Fruit fly (Drosophila melanogaster): Measurements from ENCODE around the gene Usp8.

The Usp8 gene

dm6 chr3R:21179592-21180390 lies 45.7 kb downstream of the Usp8 start:
- TF ChIP-seq CrebA (GFP tag; optimal IDR thresholded peaks at IDR 0.05; ENCODE audit: borderline replicate concordance) (peak; percentile 46), br (GFP tag; optimal IDR thresholded peaks at IDR 0.05) (peak; percentile 11), h (GFP tag; optimal IDR thresholded peaks at IDR 0.05) (no peak), Myc (optimal IDR thresholded peaks at IDR 0.05) (peak; percentile 89)

DNA sequence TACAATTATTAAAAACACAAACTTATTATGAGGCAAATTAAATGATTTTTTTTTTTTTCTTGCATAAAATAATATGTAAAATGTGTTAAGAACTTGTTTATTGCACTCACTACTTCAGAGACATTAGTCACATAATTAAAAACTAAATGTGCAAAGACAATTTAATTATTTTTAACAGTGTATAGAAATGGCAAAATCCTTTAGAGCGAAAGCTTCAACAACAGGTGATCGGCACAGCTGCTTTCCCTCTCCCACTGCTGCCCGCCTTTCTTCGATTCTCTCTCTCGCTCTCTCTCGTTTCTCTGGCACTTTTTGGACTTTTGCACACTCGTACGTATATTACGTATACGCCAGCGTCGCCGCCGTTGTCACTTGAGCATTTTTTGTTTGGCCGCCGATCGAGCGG lies 46.3 kb downstream of the Usp8 start:
- TF ChIP-seq HLH106 (tag; optimal IDR thresholded peaks at IDR 0.05) (peak; percentile 14), Mio (GFP tag; optimal IDR thresholded peaks at IDR 0.05) (no peak), psq (GFP tag; optimal IDR thresholded peaks at IDR 0.05) (peak; percentile 41), Hnf4 (GFP tag; optimal IDR thresholded peaks at IDR 0.05) (peak; percentile 4), N (GFP tag; optimal IDR thresholded peaks at IDR 0.05) (no peak), rgr (GFP tag; optimal IDR thresholded peaks at IDR 0.05) (peak; percentile 13), Rel (GFP tag; optimal IDR thresholded peaks at IDR 0.05) (no peak), Rel (tag; optimal IDR thresholded peaks at IDR 0.05) (no peak), Dif (GFP tag; optimal IDR thresholded peaks at IDR 0.05; ENCODE audit: partially characterized antibody) (peak; percentile 65), jim (GFP tag; optimal IDR thresholded peaks at IDR 0.05) (no peak), CG32264 (GFP tag; optimal IDR thresholded peaks at IDR 0.05) (no peak), OdsH (GFP tag; optimal IDR thresholded peaks at IDR 0.05) (peak; percentile 47), dmrt93B (GFP tag; optimal IDR thresholded peaks at IDR 0.05) (no peak), sv (GFP tag; optimal IDR thresholded peaks at IDR 0.05) (no peak), Myc (optimal IDR thresholded peaks at IDR 0.05) (no peak), fru (GFP tag; optimal IDR thresholded peaks at IDR 0.05) (peak; percentile 48), sage (GFP tag; optimal IDR thresholded peaks at IDR 0.05) (no peak), brk (GFP tag; optimal IDR thresholded peaks at IDR 0.05) (no peak), tai (GFP tag; optimal IDR thresholded peaks at IDR 0.05) (no peak), Abd-B (GFP tag; optimal IDR thresholded peaks at IDR 0.05) (no peak), br (GFP tag; optimal IDR thresholded peaks at IDR 0.05) (no peak), h (GFP tag; optimal IDR thresholded peaks at IDR 0.05) (peak; percentile 58), GATAd (GFP tag; optimal IDR thresholded peaks at IDR 0.05) (no peak), Hr83 (GFP tag; optimal IDR thresholded peaks at IDR 0.05; ENCODE audit: poor library complexity, severe bottlenecking) (peak; percentile 12), CG9705 (GFP tag; optimal IDR thresholded peaks at IDR 0.05) (no peak), dl (GFP tag; optimal IDR thresholded peaks at IDR 0.05; ENCODE audit: insufficient read depth in 1 of 2, partially characterized antibody in 2 of 2) (peak in 1 of 2 experiments; percentile 16), ey (GFP tag; optimal IDR thresholded peaks at IDR 0.05) (peak; percentile 29), pan (optimal IDR thresholded peaks at IDR 0.05) (no peak), Dfd (GFP tag; optimal IDR thresholded peaks at IDR 0.05) (no peak), woc (GFP tag; optimal IDR thresholded peaks at IDR 0.05) (no peak), foxo (GFP tag; optimal IDR thresholded peaks at IDR 0.05) (peak in 1 of 2 experiments; percentile 64), usp (GFP tag; optimal IDR thresholded peaks at IDR 0.05) (no peak), Vsx2 (GFP tag; optimal IDR thresholded peaks at IDR 0.05; ENCODE audit: partially characterized antibody) (no peak), Sp1 (GFP tag; optimal IDR thresholded peaks at IDR 0.05) (peak; percentile 12), CrebA (GFP tag; optimal IDR thresholded peaks at IDR 0.05; ENCODE audit: borderline replicate concordance) (no peak), lola (GFP tag; optimal IDR thresholded peaks at IDR 0.05) (no peak), Jra (GFP tag; optimal IDR thresholded peaks at IDR 0.05) (peak; percentile 13), Hr78 (GFP tag; optimal IDR thresholded peaks at IDR 0.05) (no peak), dsf (GFP tag; optimal IDR thresholded peaks at IDR 0.05; ENCODE audit: borderline replicate concordance) (no peak)

DNA sequence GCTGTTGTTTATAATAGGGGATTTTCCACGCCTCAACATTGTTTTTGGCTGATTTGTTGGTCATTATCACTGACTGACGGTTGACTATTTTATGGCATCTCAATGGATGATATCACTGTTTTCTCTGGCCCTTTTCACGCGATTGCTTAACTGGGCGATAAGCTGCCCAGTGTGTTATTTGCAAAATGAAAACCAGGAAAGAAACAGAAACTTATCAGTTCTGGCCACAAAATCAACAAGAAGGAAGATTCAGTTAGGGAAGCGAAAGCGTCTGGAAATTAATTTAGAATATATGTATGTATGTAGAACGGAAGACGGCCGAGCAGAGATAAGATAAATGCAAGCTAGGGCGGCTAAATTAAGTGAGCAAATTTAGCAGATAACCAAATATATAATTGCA lies 47.9 kb downstream of the Usp8 start:
- no peak for TF ChIP-seq Hr83 (GFP tag; optimal IDR thresholded peaks at IDR 0.05; ENCODE audit: poor library complexity, severe bottlenecking)
- TF ChIP-seq psq (GFP tag; optimal IDR thresholded peaks at IDR 0.05), result no peak
- TF ChIP-seq Dfd (GFP tag; optimal IDR thresholded peaks at IDR 0.05), result no peak
- no peak for TF ChIP-seq usp (GFP tag; optimal IDR thresholded peaks at IDR 0.05)
- TF ChIP-seq HLH106 (tag; optimal IDR thresholded peaks at IDR 0.05), result no peak
- no peak for TF ChIP-seq woc (GFP tag; optimal IDR thresholded peaks at IDR 0.05)
- TF ChIP-seq Myc (optimal IDR thresholded peaks at IDR 0.05), result no peak
- TF ChIP-seq CrebA (GFP tag; optimal IDR thresholded peaks at IDR 0.05; ENCODE audit: borderline replicate concordance), result no peak
- TF ChIP-seq pan (optimal IDR thresholded peaks at IDR 0.05), result no peak
- no peak for TF ChIP-seq dsf (GFP tag; optimal IDR thresholded peaks at IDR 0.05; ENCODE audit: borderline replicate concordance)
- TF ChIP-seq Rel (GFP tag; optimal IDR thresholded peaks at IDR 0.05), result no peak
- TF ChIP-seq Rel (tag; optimal IDR thresholded peaks at IDR 0.05), result no peak
- no peak for TF ChIP-seq Mio (GFP tag; optimal IDR thresholded peaks at IDR 0.05)
- TF ChIP-seq foxo (GFP tag; optimal IDR thresholded peaks at IDR 0.05), result no peak
- TF ChIP-seq dl (GFP tag; optimal IDR thresholded peaks at IDR 0.05; ENCODE audit: insufficient read depth in 1 of 2, partially characterized antibody in 2 of 2), result no peak
- TF ChIP-seq sage (GFP tag; optimal IDR thresholded peaks at IDR 0.05), result no peak
